Fruit fly (Drosophila melanogaster) whole organism, prepupa: ENCODE results near the gene twy.

ENCODE experiments used
- Blimp-1 ChIP-seq: fragments of 200-800 bp; sonication (Bioruptor generic); optimal IDR thresholded peaks from 3 replicates; lab custom pipeline; 2017; ENCODE audit warnings: missing biosample characterization, missing genetic modification characterization, mild to moderate bottlenecking, moderate library complexity, missing genetic modification reagents
- CG11762 ChIP-seq: fragments of 200-800 bp; sonication (Bioruptor generic); optimal IDR thresholded peaks from 3 replicates; lab custom pipeline; 2016; ENCODE audit warnings: missing biosample characterization, missing genetic modification characterization; ENCODE audit not compliant: insufficient read depth
- CG15336 ChIP-seq: fragments of 200-800 bp; sonication (Bioruptor generic); IDR thresholded peaks from 2 replicates; pipeline ENCODE4 v1.3.6; 2022; ENCODE audit warnings: missing biosample characterization, missing genetic modification characterization
- CG1621 ChIP-seq: fragments of 200-800 bp; sonication (Bioruptor generic); optimal IDR thresholded peaks from 3 replicates; lab custom pipeline; 2018; ENCODE audit warnings: missing biosample characterization, mild to moderate bottlenecking, missing genetic modification characterization
- CG31627 ChIP-seq: fragments of 200-800 bp; sonication (Bioruptor generic); optimal IDR thresholded peaks from 3 replicates; lab custom pipeline; 2016; ENCODE audit warnings: missing biosample characterization, missing genetic modification characterization
- CG32006 ChIP-seq: fragments of 200-800 bp; sonication (Bioruptor generic); optimal IDR thresholded peaks from 3 replicates; lab custom pipeline; 2017; ENCODE audit warnings: missing biosample characterization, mild to moderate bottlenecking, missing genetic modification characterization
- CG4318 ChIP-seq: fragments of 200-800 bp; sonication (Bioruptor generic); optimal IDR thresholded peaks from 3 replicates; lab custom pipeline; 2017; ENCODE audit warnings: missing biosample characterization, mild to moderate bottlenecking, missing genetic modification characterization
- CG6163 ChIP-seq: fragments of 200-800 bp; sonication (Bioruptor generic); IDR thresholded peaks from 3 replicates; pipeline ENCODE4 v1.3.6; 2022; ENCODE audit warnings: missing biosample characterization, missing genetic modification characterization
- CG6276 ChIP-seq: fragments of 200-800 bp; sonication (Bioruptor generic); optimal IDR thresholded peaks from 2 replicates; lab custom pipeline; 2017; ENCODE audit warnings: missing biosample characterization, mild to moderate bottlenecking, missing genetic modification characterization
- CG6854 ChIP-seq: fragments of 200-800 bp; sonication (Bioruptor generic); optimal IDR thresholded peaks from 2 replicates; lab custom pipeline; 2017; ENCODE audit warnings: missing biosample characterization, mild to moderate bottlenecking, missing genetic modification characterization
- CG8319 ChIP-seq: fragments of 200-800 bp; sonication (Bioruptor generic); optimal IDR thresholded peaks from 3 replicates; lab custom pipeline; 2016; ENCODE audit warnings: missing biosample characterization, missing genetic modification characterization
- Eip75B ChIP-seq: fragments of 200-800 bp; sonication (Bioruptor generic); optimal IDR thresholded peaks from 3 replicates; lab custom pipeline; 2016; ENCODE audit warnings: missing biosample characterization, missing genetic modification characterization
- Eip78C ChIP-seq: fragments of 200-800 bp; sonication (Bioruptor generic); peaks from one replicate; lab custom pipeline; 2016; ENCODE audit warnings: missing biosample characterization, missing genetic modification characterization
- Eip93F ChIP-seq: fragments of 200-800 bp; sonication (Bioruptor generic); optimal IDR thresholded peaks from 2 replicates; lab custom pipeline; 2016; ENCODE audit warnings: missing biosample characterization, mild to moderate bottlenecking, missing genetic modification characterization
- Ets21C ChIP-seq: fragments of 200-800 bp; sonication (Bioruptor generic); optimal IDR thresholded peaks from 3 replicates; lab custom pipeline; 2016; ENCODE audit warnings: missing biosample characterization, missing genetic modification characterization
- Gug ChIP-seq: fragments of 200-800 bp; sonication (Bioruptor generic); IDR thresholded peaks from 2 replicates; pipeline ENCODE4 v1.3.6; 2022; ENCODE audit warnings: missing biosample characterization, missing genetic modification characterization
- Hr38 ChIP-seq: sonication (Bioruptor generic); optimal IDR thresholded peaks from 2 replicates; lab custom pipeline; 2016; ENCODE audit warnings: missing biosample characterization, missing genetic modification characterization
- Lpt ChIP-seq: fragments of 200-800 bp; sonication (Bioruptor generic); optimal IDR thresholded peaks from 3 replicates; lab custom pipeline; 2016; ENCODE audit warnings: missing biosample characterization, missing genetic modification characterization
- OdsH ChIP-seq: fragments of 200-800 bp; sonication (Bioruptor generic); optimal IDR thresholded peaks from 3 replicates; lab custom pipeline; 2016; ENCODE audit warnings: missing biosample characterization, missing genetic modification characterization
- Sox102F ChIP-seq: fragments of 200-800 bp; sonication (Bioruptor generic); optimal IDR thresholded peaks from 2 replicates; lab custom pipeline; 2016; ENCODE audit warnings: missing biosample characterization, mild to moderate bottlenecking, missing genetic modification characterization
- Sox14 ChIP-seq: fragments of 200-800 bp; sonication (Bioruptor generic); optimal IDR thresholded peaks from 3 replicates; lab custom pipeline; 2016; ENCODE audit warnings: missing biosample characterization, missing genetic modification characterization
- achi ChIP-seq: fragments of 200-800 bp; sonication (Bioruptor generic); optimal IDR thresholded peaks from 3 replicates; lab custom pipeline; 2016; ENCODE audit warnings: missing biosample characterization, missing genetic modification characterization
- acj6 ChIP-seq: fragments of 200-800 bp; sonication (Bioruptor generic); optimal IDR thresholded peaks from 3 replicates; lab custom pipeline; 2016; ENCODE audit warnings: missing biosample characterization, missing genetic modification characterization
- dac ChIP-seq: fragments of 200-800 bp; sonication (Bioruptor generic); optimal IDR thresholded peaks from 2 replicates; lab custom pipeline; 2017; ENCODE audit warnings: missing biosample characterization, mild to moderate bottlenecking, missing genetic modification characterization
- dsx ChIP-seq: fragments of 200-800 bp; optimal IDR thresholded peaks from 3 replicates; lab custom pipeline; 2019; ENCODE audit warnings: missing biosample characterization, mild to moderate bottlenecking, missing genetic modification characterization, moderate library complexity; ENCODE audit not compliant: poor library complexity, severe bottlenecking
- esn ChIP-seq: fragments of 200-800 bp; sonication (Bioruptor generic); optimal IDR thresholded peaks from 2 replicates; lab custom pipeline; 2016; ENCODE audit warnings: missing biosample characterization, mild to moderate bottlenecking, missing genetic modification characterization, moderate library complexity
- fkh ChIP-seq: fragments of 200-800 bp; sonication (Bioruptor generic); optimal IDR thresholded peaks from 3 replicates; lab custom pipeline; 2017; ENCODE audit warnings: missing biosample characterization, mild to moderate bottlenecking, missing genetic modification characterization, moderate library complexity
- lz ChIP-seq: fragments of 200-800 bp; sonication (Bioruptor generic); optimal IDR thresholded peaks from 3 replicates; lab custom pipeline; 2016; ENCODE audit warnings: missing biosample characterization, missing genetic modification characterization
- ss ChIP-seq, 2 experiments: fragments of 200-800 bp; sonication (Bioruptor generic); optimal IDR thresholded peaks; 2 replicates in 1 of 2; 3 replicates in 1 of 2; lab custom pipeline; 2017 to 2018; ENCODE audit warnings: mild to moderate bottlenecking in 2 of 2, missing biosample characterization in 2 of 2, missing genetic modification characterization in 2 of 2, moderate library complexity in 1 of 2
- svp ChIP-seq: fragments of 200-800 bp; sonication (Bioruptor generic); peaks from one replicate; lab custom pipeline; 2016; ENCODE audit warnings: missing biosample characterization, missing genetic modification characterization
- vri ChIP-seq: fragments of 200-800 bp; sonication (Bioruptor generic); optimal IDR thresholded peaks from 3 replicates; lab custom pipeline; 2016; ENCODE audit warnings: missing biosample characterization, mild to moderate bottlenecking, missing genetic modification characterization

twy gene

DNA sequence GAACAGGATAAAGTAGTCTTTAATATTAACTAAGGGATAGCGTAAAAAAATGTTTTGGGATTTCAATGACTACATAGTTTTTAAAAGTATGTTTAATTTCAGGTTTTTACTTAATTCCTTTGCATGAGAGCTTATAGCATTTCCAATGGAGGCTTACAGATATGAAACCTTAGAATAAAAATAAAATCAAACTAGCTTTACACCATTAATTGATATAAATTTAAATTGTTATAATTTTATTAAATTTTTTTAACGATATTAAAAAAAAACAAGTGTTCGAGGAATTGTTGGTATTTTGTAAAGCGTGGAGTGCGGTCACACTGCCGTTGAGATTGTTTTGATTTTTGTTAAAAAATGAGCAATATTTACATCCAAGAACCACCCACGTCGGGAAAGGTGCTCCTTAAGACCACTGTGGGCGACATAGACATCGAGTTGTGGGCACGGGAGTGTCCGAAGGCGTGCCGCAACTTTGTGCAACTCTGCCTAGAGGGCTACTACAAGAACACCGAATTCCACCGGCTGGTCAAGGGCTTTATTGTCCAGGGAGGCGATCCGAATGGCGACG, at the start of gene twy, which contains the start of gene CG10907:
twy (minus strand) TSS at position 51 of the 568 bp plus-strand sequence.
CG10907 (plus strand) TSS at position 282 of the 568 bp plus-strand sequence.
- TF ChIP-seq dac, result no peak
- TF ChIP-seq svp (GFP tag; lab: Kevin White, UChicago), result no peak
- no peak for TF ChIP-seq acj6 (GFP tag; lab: Kevin White, UChicago)
- TF ChIP-seq OdsH (GFP tag; lab: Kevin White, UChicago), result no peak
- TF ChIP-seq vri (GFP tag; lab: Kevin White, UChicago), result no peak
- no peak for TF ChIP-seq Hr38 (GFP tag; lab: Kevin White, UChicago)

DNA sequence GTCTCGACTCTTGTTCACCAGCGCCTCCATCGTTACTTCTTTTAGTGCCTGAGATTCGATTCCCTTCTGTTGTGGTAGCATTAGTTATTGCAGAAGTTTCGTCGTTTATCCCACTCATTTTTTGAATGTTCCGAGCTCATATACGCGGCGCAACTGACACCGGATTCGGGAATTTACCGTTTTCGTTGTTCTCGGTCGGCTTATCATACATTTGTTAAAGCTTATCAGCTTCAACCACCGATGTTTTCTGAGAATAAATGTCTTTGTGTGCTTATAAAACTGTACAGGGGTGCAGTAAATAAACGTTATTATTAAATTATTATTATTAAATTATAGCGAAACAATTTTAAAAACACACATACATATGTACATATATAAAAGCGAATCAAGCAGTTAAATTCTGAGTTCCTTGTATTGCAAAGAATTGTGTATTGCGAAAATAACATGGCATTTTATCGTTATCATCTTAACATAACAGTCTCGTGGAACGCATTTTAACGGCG, 43.5 kb upstream of the twy start, which contains the start of gene CG43064:
CG43064 (minus strand) TSS at position 147 of the 503 bp plus-strand sequence.
- TF ChIP-seq vri (GFP tag; lab: Kevin White, UChicago) (no peak), Sox102F (GFP tag; lab: Kevin White, UChicago) (no peak), CG31627 (no peak), dsx (GFP tag; lab: Kevin White, UChicago) (no peak), CG11762 (no peak), esn (GFP tag; lab: Kevin White, UChicago) (no peak), Gug (GFP tag; lab: Robert Waterston, UW) (no peak)

DNA sequence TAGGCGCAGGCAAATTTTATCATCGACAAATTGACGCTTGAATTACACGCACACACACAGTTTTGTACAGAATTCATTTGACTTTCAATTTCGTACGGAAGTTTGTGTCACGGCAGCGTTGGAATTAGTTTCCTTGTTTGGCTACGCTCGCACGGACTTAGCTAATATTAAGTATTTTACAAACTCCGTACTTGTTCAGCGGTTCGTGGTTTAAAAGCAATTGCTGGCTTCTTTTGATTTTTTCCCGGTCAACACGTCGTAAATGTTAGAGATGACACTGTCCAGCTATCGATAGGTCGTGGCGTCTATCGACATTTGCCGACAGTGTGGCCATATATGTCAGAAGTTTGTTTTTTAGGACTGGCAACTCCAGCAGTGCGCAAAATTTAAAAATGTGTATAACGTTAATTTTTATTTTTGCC, 40.2 kb upstream of the twy start, which contains the start of gene CycA:
CycA (minus strand) TSS at position 283 of the 422 bp plus-strand sequence.
- peak; percentile 20 for TF ChIP-seq lz (GFP tag; lab: Kevin White, UChicago)
- TF ChIP-seq achi (GFP tag; lab: Kevin White, UChicago), result peak; percentile 0
- TF ChIP-seq CG6276 (GFP tag; lab: Kevin White, UChicago), result no peak
- TF ChIP-seq svp (GFP tag; lab: Kevin White, UChicago), result no peak
- TF ChIP-seq Sox14 (GFP tag; lab: Kevin White, UChicago), result peak; percentile 32
- TF ChIP-seq Lpt (GFP tag; lab: Kevin White, UChicago), result no peak
- TF ChIP-seq OdsH (GFP tag; lab: Kevin White, UChicago), result no peak
- no peak for TF ChIP-seq ss (GFP tag; optimal IDR thresholded peaks at IDR 0.05; lab: Kevin White, UChicago)
- no peak for TF ChIP-seq CG32006 (GFP tag; lab: Kevin White, UChicago)
- no peak for TF ChIP-seq CG4318 (GFP tag; lab: Kevin White, UChicago)
- peak; percentile 29 for TF ChIP-seq Blimp-1 (GFP tag; lab: Kevin White, UChicago)
- TF ChIP-seq CG6854 (GFP tag; lab: Kevin White, UChicago), result no peak
- TF ChIP-seq Eip78C, result peak; percentile 68
- TF ChIP-seq Ets21C (GFP tag; lab: Kevin White, UChicago), result no peak
- TF ChIP-seq fkh (GFP tag; lab: Kevin White, UChicago), result peak; percentile 67

DNA sequence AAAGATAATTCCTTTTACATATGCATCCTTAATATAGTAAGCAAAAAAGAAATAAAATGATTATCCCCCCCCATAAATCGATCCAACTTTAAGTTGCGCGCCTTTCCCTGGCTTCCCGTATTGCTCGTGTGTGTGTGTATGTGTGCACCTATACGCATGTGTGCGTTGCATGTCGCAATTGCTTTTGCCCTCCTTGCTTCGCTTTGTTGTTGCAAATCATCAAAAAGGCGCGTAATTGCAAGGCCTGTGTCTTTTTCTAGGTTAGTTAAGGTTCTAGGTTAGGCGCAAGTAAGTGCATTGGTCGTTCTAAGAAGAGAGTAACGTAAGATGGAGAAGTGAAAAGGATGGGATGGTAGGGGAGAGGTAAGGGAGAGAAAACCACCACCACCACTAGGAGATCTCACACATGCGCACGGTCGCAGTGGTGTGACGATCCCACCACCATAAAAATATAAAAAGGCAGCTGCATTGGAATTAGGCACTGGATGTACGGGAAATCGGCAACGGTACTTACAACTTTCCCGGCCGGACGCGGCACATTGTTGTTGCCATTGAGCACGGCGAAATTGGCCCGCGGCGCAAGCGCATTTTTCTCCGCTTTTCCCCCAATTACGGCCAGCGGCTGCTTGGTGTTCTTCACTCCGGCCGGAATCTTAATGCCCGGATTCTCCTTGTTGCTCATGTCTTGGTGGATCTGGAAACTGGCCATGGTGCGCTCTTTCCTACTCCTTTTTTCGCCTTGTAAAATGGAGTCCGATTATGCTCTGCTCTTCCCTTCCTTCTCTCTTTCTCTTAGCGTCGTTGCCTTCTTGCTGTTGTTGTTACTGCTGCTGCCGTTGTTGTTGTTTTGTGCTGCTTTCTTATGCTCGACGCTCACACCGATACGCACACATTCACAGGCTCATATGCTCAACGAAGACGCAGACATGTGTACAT, 39.5 kb upstream of the twy start:
- no peak for TF ChIP-seq CG8319 (GFP tag; lab: Kevin White, UChicago)
- no peak for TF ChIP-seq Eip93F
- TF ChIP-seq Eip75B (GFP tag; lab: Kevin White, UChicago), result no peak
- peak; percentile 61 for TF ChIP-seq Eip78C
- TF ChIP-seq CG1621 (tag; lab: Kevin White, UChicago), result peak; percentile 80
- TF ChIP-seq CG6163, result no peak
- TF ChIP-seq CG15336, result no peak
